Fruit fly (Drosophila melanogaster) whole organism, embryonic: ENCODE measurements around the gene BtbVII.

Source experiments
- B-H1 ChIP-seq: fragments of 200-800 bp; sonication (Bioruptor generic); IDR thresholded peaks from 3 replicates; pipeline ENCODE4 v1.3.6; 2022; ENCODE audit warnings: missing biosample characterization, missing genetic modification characterization
- CG11504 ChIP-seq: fragments of 200-800 bp; sonication (Bioruptor generic); optimal IDR thresholded peaks from 3 replicates; lab custom pipeline; 2019; ENCODE audit warnings: missing biosample characterization, mild to moderate bottlenecking, missing genetic modification characterization, moderate library complexity
- CG12155 ChIP-seq: fragments of 200-800 bp; sonication (Bioruptor generic); optimal IDR thresholded peaks from 3 replicates; lab custom pipeline; 2016; ENCODE audit warnings: missing biosample characterization, missing genetic modification characterization
- CG1233 ChIP-seq: fragments of 200-800 bp; sonication (Bioruptor generic); optimal IDR thresholded peaks from 4 replicates; lab custom pipeline; 2018; ENCODE audit warnings: missing biosample characterization, mild to moderate bottlenecking, missing genetic modification characterization
- CG13287 ChIP-seq: fragments of 200-800 bp; sonication (Bioruptor generic); IDR thresholded peaks from 2 replicates; pipeline ENCODE4 v1.3.6; 2022; ENCODE audit warnings: missing biosample characterization, missing genetic modification characterization; ENCODE audit not compliant: partially characterized antibody
- CG14441 ChIP-seq: fragments of 200-800 bp; sonication (Bioruptor generic); IDR thresholded peaks from 2 replicates; pipeline ENCODE4 v1.3.6; 2022; ENCODE audit warnings: missing biosample characterization, missing genetic modification characterization
- CG17328 ChIP-seq: fragments of 200-800 bp; sonication (Bioruptor generic); IDR thresholded peaks from 2 replicates; pipeline ENCODE4 v1.3.6; 2022; ENCODE audit warnings: missing biosample characterization, missing genetic modification characterization
- CG17359 ChIP-seq: fragments of 200-800 bp; sonication (Bioruptor generic); optimal IDR thresholded peaks from 3 replicates; lab custom pipeline; 2018; ENCODE audit warnings: missing biosample characterization, mild to moderate bottlenecking, missing genetic modification characterization, moderate library complexity
- CG17568 ChIP-seq: fragments of 200-800 bp; sonication (Bioruptor generic); optimal IDR thresholded peaks from 2 replicates; lab custom pipeline; 2018; ENCODE audit warnings: missing biosample characterization, mild to moderate bottlenecking, missing genetic modification characterization, moderate library complexity
- CG1832 ChIP-seq: fragments of 200-800 bp; sonication (Bioruptor generic); optimal IDR thresholded peaks from 2 replicates; lab custom pipeline; 2017; ENCODE audit warnings: missing biosample characterization, mild to moderate bottlenecking, missing genetic modification characterization, inconsistent platforms
- CG2712 ChIP-seq: fragments of 200-800 bp; optimal IDR thresholded peaks from 3 replicates; lab custom pipeline; 2019; ENCODE audit warnings: missing biosample characterization, mild to moderate bottlenecking, missing genetic modification characterization, moderate library complexity
- CG3407 ChIP-seq: fragments of 200-800 bp; sonication (Bioruptor generic); optimal IDR thresholded peaks from 2 replicates; lab custom pipeline; 2018; ENCODE audit warnings: missing biosample characterization, mild to moderate bottlenecking, missing genetic modification characterization
- CG7372 ChIP-seq: fragments of 200-800 bp; sonication (Bioruptor generic); IDR thresholded peaks from 2 replicates; pipeline ENCODE4 v1.3.6; 2022; ENCODE audit warnings: missing biosample characterization, missing genetic modification characterization
- CG7745 ChIP-seq: fragments of 200-800 bp; sonication (Bioruptor generic); optimal IDR thresholded peaks from 2 replicates; lab custom pipeline; 2018; ENCODE audit warnings: missing biosample characterization, mild to moderate bottlenecking, missing genetic modification characterization, moderate library complexity
- CG7786 ChIP-seq: fragments of 200-800 bp; sonication (Bioruptor generic); optimal IDR thresholded peaks from 2 replicates; lab custom pipeline; 2016; ENCODE audit warnings: missing biosample characterization, missing genetic modification characterization
- CG7928 ChIP-seq: fragments of 200-800 bp; sonication (Bioruptor generic); optimal IDR thresholded peaks from 2 replicates; lab custom pipeline; 2017; ENCODE audit warnings: missing biosample characterization, mild to moderate bottlenecking, missing genetic modification characterization
- CG8281 ChIP-seq: fragments of 200-800 bp; sonication (Bioruptor generic); optimal IDR thresholded peaks from 2 replicates; lab custom pipeline; 2018; ENCODE audit warnings: missing biosample characterization, mild to moderate bottlenecking, missing genetic modification characterization, moderate library complexity
- Deaf1 ChIP-seq: fragments of 200-800 bp; optimal IDR thresholded peaks from 3 replicates; lab custom pipeline; 2019; ENCODE audit warnings: missing biosample characterization, mild to moderate bottlenecking, missing genetic modification characterization, moderate library complexity
- Doc3 ChIP-seq: fragments of 200-800 bp; sonication (Bioruptor generic); IDR thresholded peaks from 3 replicates; pipeline ENCODE4 v1.3.6; 2022; ENCODE audit warnings: missing biosample characterization, missing genetic modification characterization; ENCODE audit not compliant: partially characterized antibody
- Drgx ChIP-seq: fragments of 200-800 bp; sonication (Bioruptor generic); IDR thresholded peaks from 2 replicates; pipeline ENCODE4 v1.3.6; 2022; ENCODE audit warnings: missing biosample characterization, missing genetic modification characterization
- E2f2 ChIP-seq: fragments of 200-800 bp; sonication (Bioruptor generic); IDR thresholded peaks from 2 replicates; pipeline ENCODE4 v1.3.6; 2022; ENCODE audit warnings: missing biosample characterization, missing genetic modification characterization
- H2.0 ChIP-seq: fragments of 200-800 bp; sonication (Bioruptor generic); IDR thresholded peaks from 2 replicates; pipeline ENCODE4 v1.3.6; 2022; ENCODE audit warnings: missing biosample characterization, missing genetic modification characterization
- Hr3 ChIP-seq: fragments of 200-800 bp; sonication (Bioruptor generic); optimal IDR thresholded peaks from 3 replicates; lab custom pipeline; 2016; ENCODE audit warnings: missing biosample characterization, missing genetic modification characterization
- MBD-R2 ChIP-seq: fragments of 200-800 bp; sonication (Bioruptor generic); IDR thresholded peaks from 2 replicates; pipeline ENCODE4 v1.3.6; 2022; ENCODE audit warnings: missing biosample characterization, missing genetic modification characterization
- MESR4 ChIP-seq: fragments of 200-800 bp; sonication (Bioruptor generic); optimal IDR thresholded peaks from 2 replicates; lab custom pipeline; 2018; ENCODE audit warnings: missing biosample characterization, mild to moderate bottlenecking, missing genetic modification characterization, moderate library complexity
- Nf-YA ChIP-seq: fragments of 200-800 bp; sonication (Bioruptor generic); IDR thresholded peaks from 2 replicates; pipeline ENCODE4 v1.3.6; 2022; ENCODE audit warnings: missing biosample characterization, missing genetic modification characterization
- Sin3A ChIP-seq: fragments of >200 bp; optimal IDR thresholded peaks from 2 replicates; lab custom pipeline; 2018
- Sox100B ChIP-seq: fragments of 200-800 bp; sonication (Bioruptor generic); optimal IDR thresholded peaks from 3 replicates; lab custom pipeline; 2018; ENCODE audit warnings: missing biosample characterization, mild to moderate bottlenecking, missing genetic modification characterization
- Sox102F ChIP-seq: fragments of 200-800 bp; sonication (Bioruptor generic); optimal IDR thresholded peaks from 2 replicates; lab custom pipeline; 2018; ENCODE audit warnings: missing biosample characterization, mild to moderate bottlenecking, missing genetic modification characterization, moderate library complexity
- Xrp1 ChIP-seq: fragments of 200-800 bp; sonication (Bioruptor generic); IDR thresholded peaks from 2 replicates; pipeline ENCODE4 v1.3.6; 2022; ENCODE audit warnings: missing biosample characterization, missing genetic modification characterization
- YL-1 ChIP-seq: fragments of 200-800 bp; sonication (Bioruptor generic); optimal IDR thresholded peaks from 3 replicates; lab custom pipeline; 2017; ENCODE audit warnings: missing biosample characterization, mild to moderate bottlenecking, missing genetic modification characterization
- cas ChIP-seq: fragments of 200-800 bp; sonication (Bioruptor generic); IDR thresholded peaks from 2 replicates; pipeline ENCODE4 v1.3.6; 2022; ENCODE audit warnings: missing biosample characterization, missing genetic modification characterization
- chif ChIP-seq, 2 experiments: fragments of 200-800 bp; sonication (Bioruptor generic); optimal IDR thresholded peaks; 3 replicates each; lab custom pipeline; 2016; ENCODE audit warnings: missing biosample characterization in 2 of 2, missing genetic modification characterization in 2 of 2
- danr ChIP-seq: fragments of 200-800 bp; sonication (Bioruptor generic); IDR thresholded peaks from 2 replicates; pipeline ENCODE4 v1.3.6; 2022; ENCODE audit warnings: missing biosample characterization, missing genetic modification characterization
- dpn ChIP-seq, 2 experiments: fragments of 200-800 bp; sonication (Bioruptor generic); optimal IDR thresholded peaks; 3 replicates each; lab custom pipeline; 2016; ENCODE audit warnings: missing biosample characterization in 2 of 2, missing genetic modification characterization in 2 of 2
- esg ChIP-seq: fragments of 200-800 bp; sonication (Bioruptor generic); conservative IDR thresholded peaks from 2 replicates; pipeline ENCODE4 v1.3.6; 2022; ENCODE audit warnings: missing biosample characterization, missing genetic modification characterization
- fd102C ChIP-seq: fragments of 200-800 bp; sonication (Bioruptor generic); optimal IDR thresholded peaks from 2 replicates; lab custom pipeline; 2018; ENCODE audit warnings: missing biosample characterization, mild to moderate bottlenecking, missing genetic modification characterization, moderate library complexity
- gfzf ChIP-seq: fragments of 200-800 bp; sonication (Bioruptor generic); optimal IDR thresholded peaks from 2 replicates; lab custom pipeline; 2016; ENCODE audit warnings: missing biosample characterization, mild to moderate bottlenecking, missing genetic modification characterization, moderate library complexity
- gro ChIP-seq: fragments of 200-800 bp; sonication (Bioruptor generic); optimal IDR thresholded peaks from 2 replicates; lab custom pipeline; 2016; ENCODE audit warnings: missing biosample characterization, missing genetic modification characterization
- kay ChIP-seq: fragments of 200-800 bp; sonication (Bioruptor generic); optimal IDR thresholded peaks from 2 replicates; lab custom pipeline; 2016; ENCODE audit warnings: missing biosample characterization, missing genetic modification characterization
- luna ChIP-seq: fragments of 200-800 bp; sonication (Bioruptor generic); optimal IDR thresholded peaks from 2 replicates; lab custom pipeline; 2016; ENCODE audit warnings: missing biosample characterization, missing genetic modification characterization
- peb ChIP-seq: fragments of 200-800 bp; sonication (Bioruptor generic); IDR thresholded peaks from 2 replicates; pipeline ENCODE4 v1.3.6; 2022; ENCODE audit warnings: missing biosample characterization, missing genetic modification characterization
- psq ChIP-seq: fragments of 200-800 bp; sonication (Bioruptor generic); optimal IDR thresholded peaks from 2 replicates; lab custom pipeline; 2017; ENCODE audit warnings: missing biosample characterization, missing genetic modification characterization
- shn ChIP-seq: fragments of 200-800 bp; sonication (Bioruptor generic); optimal IDR thresholded peaks from 3 replicates; lab custom pipeline; 2016; ENCODE audit warnings: missing biosample characterization, missing genetic modification characterization
- sisA ChIP-seq: fragments of 200-800 bp; sonication (Bioruptor generic); IDR thresholded peaks from 2 replicates; pipeline ENCODE4 v1.3.6; 2022; ENCODE audit warnings: missing biosample characterization, missing genetic modification characterization
- sna ChIP-seq: fragments of 200-800 bp; sonication (Bioruptor generic); IDR thresholded peaks from 2 replicates; pipeline ENCODE4 v1.3.6; 2022; ENCODE audit warnings: missing biosample characterization, missing genetic modification characterization; ENCODE audit not compliant: partially characterized antibody
- so ChIP-seq: fragments of 200-800 bp; sonication (Bioruptor generic); IDR thresholded peaks from 3 replicates; pipeline ENCODE4 v1.3.6; 2022; ENCODE audit warnings: missing biosample characterization, missing genetic modification characterization
- trem ChIP-seq: fragments of 200-800 bp; optimal IDR thresholded peaks from 3 replicates; lab custom pipeline; 2019; ENCODE audit warnings: missing biosample characterization, mild to moderate bottlenecking, missing genetic modification characterization, moderate library complexity
- twi ChIP-seq: fragments of 200-800 bp; optimal IDR thresholded peaks from 2 replicates; lab custom pipeline; 2019; ENCODE audit warnings: missing biosample characterization, mild to moderate bottlenecking, missing genetic modification characterization, moderate library complexity
- usp ChIP-seq: fragments of >200 bp; optimal IDR thresholded peaks from 2 replicates; lab custom pipeline; 2017; ENCODE audit warnings: missing biosample characterization, missing genetic modification characterization
- zf30C ChIP-seq: fragments of 200-800 bp; sonication (Bioruptor generic); optimal IDR thresholded peaks from 3 replicates; lab custom pipeline; 2018; ENCODE audit warnings: missing biosample characterization, mild to moderate bottlenecking, missing genetic modification characterization

Gene BtbVII

DNA sequence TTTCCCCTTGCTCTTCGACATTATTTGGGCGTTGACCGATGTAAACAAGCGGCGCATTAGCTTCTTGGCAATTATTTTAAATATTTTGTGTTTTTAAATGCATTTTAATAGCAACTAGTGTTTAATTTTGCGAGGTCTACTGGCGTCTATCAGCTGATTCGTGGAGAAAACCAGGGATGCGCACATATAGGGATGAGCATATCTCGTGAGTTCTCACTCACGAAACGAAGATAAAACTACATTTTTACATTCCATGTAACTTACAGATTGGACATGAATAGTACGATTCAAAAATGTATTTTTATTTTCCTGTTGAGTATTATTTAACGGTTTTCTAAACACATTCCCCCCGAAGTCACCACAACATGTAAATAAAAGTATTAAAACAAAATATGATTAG, 49.0 kb downstream of the BtbVII start, which contains the start of gene CG14966 (continued):
- no peak for TF ChIP-seq Sox100B (GFP tag; lab: Kevin White, UChicago)
- TF ChIP-seq H2.0 (GFP tag; lab: Robert Waterston, UW), result 0 out of 2 replicates have a peak, but pooled peaks have one; percentile 6
- TF ChIP-seq CG17328 (GFP tag; lab: Robert Waterston, UW), result no peak
- peak; percentile 32 for TF ChIP-seq CG12155 (GFP tag; lab: Kevin White, UChicago)
- no peak for TF ChIP-seq B-H1 (GFP tag; lab: Robert Waterston, UW)
- no peak for TF ChIP-seq esg
- peak; percentile 52; the same call in 1 of the 2 replicates for TF ChIP-seq E2f2 (GFP tag; lab: Robert Waterston, UW)
- TF ChIP-seq psq (GFP tag; lab: Kevin White, UChicago), result no peak
- no peak for TF ChIP-seq CG1233
- no peak for TF ChIP-seq CG1832 (GFP tag; lab: Kevin White, UChicago)
- TF ChIP-seq chif (GFP tag; optimal IDR thresholded peaks at IDR 0.05; lab: Kevin White, UChicago), result peak in 1 of 2 experiments; percentile 11
- no peak for TF ChIP-seq cas (GFP tag; lab: Robert Waterston, UW)
- peak; percentile 0 for TF ChIP-seq CG7786 (GFP tag; lab: Kevin White, UChicago)
- TF ChIP-seq zf30C (GFP tag; lab: Kevin White, UChicago), result no peak
- no peak for TF ChIP-seq Nf-YA (GFP tag; lab: Robert Waterston, UW)
- peak; percentile 89 for TF ChIP-seq Doc3 (GFP tag; lab: Robert Waterston, UW)
- TF ChIP-seq Xrp1 (GFP tag; lab: Robert Waterston, UW), result no peak
- peak; percentile 43 for TF ChIP-seq luna
- no peak for TF ChIP-seq Drgx (GFP tag; lab: Robert Waterston, UW)
- peak; percentile 10 for TF ChIP-seq shn (GFP tag; lab: Kevin White, UChicago)
- TF ChIP-seq usp (GFP tag; lab: Kevin White, UChicago), result no peak
- peak; percentile 32 for TF ChIP-seq CG11504 (tag; lab: Kevin White, UChicago)
- TF ChIP-seq peb (GFP tag; lab: Robert Waterston, UW), result no peak
- no peak for TF ChIP-seq fd102C (GFP tag; lab: Kevin White, UChicago)
- no peak for TF ChIP-seq CG8281 (tag; lab: Kevin White, UChicago)
- TF ChIP-seq Hr3 (GFP tag; lab: Kevin White, UChicago), result no peak
- TF ChIP-seq twi (tag; lab: Kevin White, UChicago), result no peak
- peak; percentile 42 for TF ChIP-seq gfzf (GFP tag; lab: Kevin White, UChicago)
- TF ChIP-seq MBD-R2 (GFP tag; lab: Robert Waterston, UW), result peak; percentile 97
- TF ChIP-seq dpn (GFP tag; optimal IDR thresholded peaks at IDR 0.05; lab: Kevin White, UChicago), result peak; percentile 20 to 48
- TF ChIP-seq MESR4, result peak; percentile 62
- TF ChIP-seq Sin3A (lab: Kevin White, UChicago), result peak; percentile 24
- no peak for TF ChIP-seq CG17359 (tag; lab: Kevin White, UChicago)
- TF ChIP-seq sisA (GFP tag; lab: Robert Waterston, UW), result no peak
- peak; percentile 79 for TF ChIP-seq YL-1 (GFP tag; lab: Kevin White, UChicago)
- no peak for TF ChIP-seq Sox102F
- peak; percentile 44 for TF ChIP-seq CG2712
- no peak for TF ChIP-seq kay (GFP tag; lab: Kevin White, UChicago)
- peak; percentile 76 for TF ChIP-seq trem (tag; lab: Kevin White, UChicago)
- peak; percentile 96 for TF ChIP-seq CG13287
- TF ChIP-seq CG7372, result no peak
- no peak for TF ChIP-seq danr (GFP tag; lab: Robert Waterston, UW)
- TF ChIP-seq CG3407, result no peak
- peak; percentile 94 for TF ChIP-seq sna (GFP tag; lab: Robert Waterston, UW)
- TF ChIP-seq CG17568 (GFP tag; lab: Kevin White, UChicago), result no peak
- 0 out of 2 replicates have a peak, but pooled peaks have one; percentile 16 for TF ChIP-seq CG14441 (GFP tag; lab: Robert Waterston, UW)
- peak; percentile 0 for TF ChIP-seq Deaf1 (tag; lab: Kevin White, UChicago)
- no peak for TF ChIP-seq so (GFP tag; lab: Robert Waterston, UW)
- TF ChIP-seq CG7928 (GFP tag; lab: Kevin White, UChicago), result peak; percentile 97
- no peak for TF ChIP-seq CG7745 (tag; lab: Kevin White, UChicago)
- TF ChIP-seq gro (GFP tag; lab: Kevin White, UChicago), result peak; percentile 58
